Worm (Caenorhabditis elegans) whole organism, L4 larva: ENCODE measurements around the gene Y49F6B.14.
A peak's percentile ranks its signal among the peaks of the same experiment; 100 is the strongest.

Experiments
- F49E8.2 ChIP-seq: sonication (generic microtip); optimal IDR thresholded peaks from 2 replicates; lab custom pipeline; 2016; ENCODE audit warnings: missing compliant biosample characterization, mild to moderate bottlenecking, missing genetic modification characterization, borderline replicate concordance
- Y75B8A.6 ChIP-seq: fragments of 200-800 bp; sonication (Bioruptor generic); IDR thresholded peaks from 2 replicates; pipeline ENCODE4 v1.3.6; 2022; ENCODE audit warnings: missing genetic modification reagents, missing genetic modification characterization, missing compliant biosample characterization
- aha-1 ChIP-seq: fragments of 150-350 bp; peaks from one replicate; lab custom pipeline; 2014; ENCODE audit warnings: missing biosample characterization, missing genetic modification characterization
- attf-4 ChIP-seq: sonication (generic microtip); optimal IDR thresholded peaks from 3 replicates; lab custom pipeline; 2017; ENCODE audit warnings: missing biosample characterization, missing genetic modification characterization
- ceh-28 ChIP-seq: fragments of 150-350 bp; optimal IDR thresholded peaks from 2 replicates; lab custom pipeline; 2014; ENCODE audit warnings: missing biosample characterization, missing genetic modification reagents, missing genetic modification characterization
- ceh-44 ChIP-seq: fragments of 200-800 bp; sonication (Bioruptor generic); IDR thresholded peaks from 2 replicates; pipeline ENCODE4 v1.3.6; 2022; ENCODE audit warnings: missing genetic modification reagents, missing genetic modification characterization, missing compliant biosample characterization
- daf-8 ChIP-seq: fragments of 200-800 bp; sonication (Bioruptor generic); IDR thresholded peaks from 2 replicates; pipeline ENCODE4 v1.3.6; 2022; ENCODE audit warnings: missing genetic modification characterization, missing compliant biosample characterization
- dmd-8 ChIP-seq: fragments of 200-800 bp; sonication (Bioruptor generic); IDR thresholded peaks from 2 replicates; pipeline ENCODE4 v1.3.6; 2022; ENCODE audit warnings: missing genetic modification characterization, missing compliant biosample characterization
- dmd-9 ChIP-seq: fragments of 200-800 bp; sonication (Bioruptor generic); IDR thresholded peaks from 2 replicates; pipeline ENCODE4 v1.3.6; 2022; ENCODE audit warnings: missing genetic modification reagents, missing genetic modification characterization, missing compliant biosample characterization
- dpl-1 ChIP-seq: fragments of 150-350 bp; optimal IDR thresholded peaks from 2 replicates; lab custom pipeline; 2014; ENCODE audit warnings: missing biosample characterization, missing genetic modification reagents, missing genetic modification characterization
- dve-1 ChIP-seq: sonication (generic microtip); optimal IDR thresholded peaks from 2 replicates; lab custom pipeline; 2017; ENCODE audit warnings: antibody characterized with exemption, mild to moderate bottlenecking, missing genetic modification characterization, missing compliant biosample characterization; ENCODE audit not compliant: insufficient read depth
- fkh-10 ChIP-seq: fragments of 150-350 bp; optimal IDR thresholded peaks from 2 replicates; lab custom pipeline; 2014; ENCODE audit warnings: missing biosample characterization, missing genetic modification reagents, missing genetic modification characterization
- fos-1 ChIP-seq: fragments of 150-350 bp; optimal IDR thresholded peaks from 2 replicates; lab custom pipeline; 2014; ENCODE audit warnings: missing biosample characterization, missing genetic modification characterization
- gei-8 ChIP-seq: fragments of 200-800 bp; sonication (Bioruptor generic); optimal IDR thresholded peaks from 2 replicates; lab custom pipeline; 2018; ENCODE audit warnings: mild to moderate bottlenecking, missing genetic modification characterization, missing compliant biosample characterization
- hif-1 ChIP-seq, 2 experiments: sonication (generic microtip); optimal IDR thresholded peaks; 2 replicates each; lab custom pipeline; 2016 to 2017; ENCODE audit warnings: missing compliant biosample characterization in 2 of 2, missing genetic modification characterization in 2 of 2, missing genetic modification reagents in 2 of 2, missing genotype in 2 of 2, mild to moderate bottlenecking in 1 of 2
- hlh-30 ChIP-seq: sonication (generic microtip); optimal IDR thresholded peaks from 2 replicates; lab custom pipeline; 2017; ENCODE audit warnings: antibody characterized with exemption, mild to moderate bottlenecking, missing genetic modification characterization, missing compliant biosample characterization; ENCODE audit not compliant: insufficient read depth
- hmg-1.1 ChIP-seq: fragments of 200-800 bp; sonication (Bioruptor generic); IDR thresholded peaks from 2 replicates; pipeline ENCODE4 v1.3.6; 2022; ENCODE audit warnings: missing genetic modification reagents, missing genetic modification characterization, missing compliant biosample characterization
- jun-1 ChIP-seq: fragments of 150-350 bp; optimal IDR thresholded peaks from 2 replicates; lab custom pipeline; 2014; ENCODE audit warnings: missing biosample characterization, missing genetic modification reagents, missing genetic modification characterization
- lin-29 ChIP-seq: fragments of 200-800 bp; sonication (Bioruptor generic); IDR thresholded peaks from 2 replicates; pipeline ENCODE4 v1.3.6; 2022; ENCODE audit warnings: missing genetic modification reagents, missing genetic modification characterization, missing compliant biosample characterization
- lir-3 ChIP-seq: sonication (generic microtip); optimal IDR thresholded peaks from 2 replicates; lab custom pipeline; 2016; ENCODE audit warnings: mild to moderate bottlenecking, missing genetic modification characterization, missing compliant biosample characterization
- lsy-2 ChIP-seq, 2 experiments: fragments of 150-350 bp in 1 of 2; sonication (generic microtip) in 1 of 2; optimal IDR thresholded peaks; 2 replicates each; lab custom pipeline; 2014 to 2017; ENCODE audit warnings: missing biosample characterization in 2 of 2, missing genetic modification characterization in 2 of 2
- madf-9 ChIP-seq: fragments of 200-800 bp; sonication (Bioruptor generic); conservative IDR thresholded peaks from 2 replicates; pipeline ENCODE4 v1.3.6; 2022; ENCODE audit warnings: missing genetic modification reagents, missing genetic modification characterization, missing compliant biosample characterization
- mdl-1 ChIP-seq, 2 experiments: fragments of 150-350 bp in 1 of 2; sonication (generic microtip) in 1 of 2; optimal IDR thresholded peaks; 2 replicates each; lab custom pipeline; 2014 to 2017; ENCODE audit warnings: missing biosample characterization in 2 of 2, missing genetic modification characterization in 2 of 2
- mep-1 ChIP-seq: fragments of 150-350 bp; sonication (generic microtip); optimal IDR thresholded peaks from 3 replicates; lab custom pipeline; 2014; ENCODE audit warnings: missing biosample characterization, missing genetic modification characterization
- mes-2 ChIP-seq: sonication (generic microtip); optimal IDR thresholded peaks from 2 replicates; lab custom pipeline; 2016; ENCODE audit warnings: missing genotype, mild to moderate bottlenecking, missing genetic modification characterization, missing compliant biosample characterization; ENCODE audit not compliant: poor library complexity, severe bottlenecking
- nhr-10 ChIP-seq: fragments of 150-350 bp; optimal IDR thresholded peaks from 2 replicates; lab custom pipeline; 2014; ENCODE audit warnings: missing biosample characterization, missing genetic modification characterization
- nhr-11 ChIP-seq: fragments of 150-350 bp; optimal IDR thresholded peaks from 2 replicates; lab custom pipeline; 2014; ENCODE audit warnings: missing biosample characterization, missing genetic modification characterization
- nhr-6 ChIP-seq: fragments of 150-350 bp; optimal IDR thresholded peaks from 2 replicates; lab custom pipeline; 2014; ENCODE audit warnings: missing biosample characterization, missing genetic modification characterization
- nhr-77 ChIP-seq: fragments of 150-350 bp; optimal IDR thresholded peaks from 2 replicates; lab custom pipeline; 2014; ENCODE audit warnings: missing biosample characterization, missing genetic modification characterization
- rbr-2 ChIP-seq: sonication (generic microtip); optimal IDR thresholded peaks from 2 replicates; lab custom pipeline; 2016; ENCODE audit warnings: missing genotype, missing genetic modification characterization, missing compliant biosample characterization
- saeg-2 ChIP-seq: fragments of 200-800 bp; sonication (Bioruptor generic); IDR thresholded peaks from 2 replicates; pipeline ENCODE4 v1.3.6; 2022; ENCODE audit warnings: missing genetic modification reagents, missing genetic modification characterization, missing compliant biosample characterization
- set-16 ChIP-seq: fragments of 200-800 bp; sonication (Bioruptor generic); IDR thresholded peaks from 2 replicates; pipeline ENCODE4 v1.3.6; 2022; ENCODE audit warnings: missing genetic modification reagents, missing genetic modification characterization, missing compliant biosample characterization
- spr-1 ChIP-seq: sonication (generic microtip); optimal IDR thresholded peaks from 2 replicates; lab custom pipeline; 2016; ENCODE audit warnings: mild to moderate bottlenecking, missing genetic modification characterization, missing compliant biosample characterization
- unc-130 ChIP-seq: sonication (generic microtip); optimal IDR thresholded peaks from 2 replicates; lab custom pipeline; 2016; ENCODE audit warnings: missing genetic modification reagents, missing genetic modification characterization, missing compliant biosample characterization
- unc-62 ChIP-seq, 3 experiments: fragments of 150-350 bp in 1 of 3; sonication (generic microtip); optimal IDR thresholded peaks in 2 of 3; peaks in 1 of 3; 1 replicate in 1 of 3; 2 replicates in 2 of 3; lab custom pipeline; 2014 to 2017; ENCODE audit warnings: missing biosample characterization in 3 of 3, missing genetic modification characterization in 3 of 3, missing genetic modification reagents in 3 of 3, missing genotype in 1 of 3
- vab-7 ChIP-seq: fragments of 200-800 bp; sonication (Bioruptor generic); IDR thresholded peaks from 2 replicates; pipeline ENCODE4 v1.3.6; 2022; ENCODE audit warnings: missing genetic modification reagents, missing genetic modification characterization, missing compliant biosample characterization

Y49F6B.14 gene

ce11 chrII:3550352-3550751, 35.1 kb upstream of the Y49F6B.14 start, which contains the start of gene W10G11.19 (continued):
- TF ChIP-seq hif-1 (tag; optimal IDR thresholded peaks at IDR 0.05; lab: Kevin White, UChicago) (no peak), F49E8.2 (tag; lab: Kevin White, UChicago) (no peak), attf-4 (tag; lab: Kevin White, UChicago) (no peak), unc-62 (GFP tag; optimal IDR thresholded peaks at IDR 0.05 in 1 of 2; lab: Kevin White, UChicago) (peak in 1 of 2 experiments; percentile 7), unc-62 (tag; optimal IDR thresholded peaks at IDR 0.05; lab: Kevin White, UChicago) (no peak), dmd-9 (GFP tag; lab: Robert Waterston, UW) (no peak), saeg-2 (no peak), ceh-44 (GFP tag; lab: Robert Waterston, UW) (no peak), madf-9 (no peak), gei-8 (GFP tag; lab: Kevin White, UChicago) (no peak), Y75B8A.6 (GFP tag; lab: Robert Waterston, UW) (no peak)

ce11 chrII:3547282-3547681, 32.0 kb upstream of the Y49F6B.14 start:
- peak in 1 of 2 experiments; percentile 85 for TF ChIP-seq unc-62 (GFP tag; optimal IDR thresholded peaks at IDR 0.05 in 1 of 2; lab: Kevin White, UChicago)
- TF ChIP-seq unc-62 (tag; optimal IDR thresholded peaks at IDR 0.05; lab: Kevin White, UChicago) = no peak
- no peak for TF ChIP-seq unc-130
- no peak for TF ChIP-seq nhr-10 (tag; lab: Kevin White, UChicago)
- TF ChIP-seq aha-1 (tag; lab: Kevin White, UChicago) = peak; percentile 88
- no peak for TF ChIP-seq fos-1
- peak; percentile 8 for TF ChIP-seq dpl-1 (GFP tag; lab: Kevin White, UChicago)
- TF ChIP-seq lir-3 (tag; lab: Kevin White, UChicago) = no peak
- TF ChIP-seq rbr-2 = peak; percentile 42
- peak; percentile 24 for TF ChIP-seq hlh-30 (tag; lab: Kevin White, UChicago)
- TF ChIP-seq hif-1 (tag; optimal IDR thresholded peaks at IDR 0.05; lab: Kevin White, UChicago) = peak in 1 of 2 experiments; percentile 53
- peak; percentile 41; the same call in 1 of the 2 replicates for TF ChIP-seq set-16 (GFP tag; lab: Robert Waterston, UW)
- TF ChIP-seq spr-1 (tag; lab: Kevin White, UChicago) = no peak
- TF ChIP-seq jun-1 (tag; lab: Kevin White, UChicago) = no peak
- TF ChIP-seq fkh-10 (GFP tag; lab: Kevin White, UChicago) = peak; percentile 22
- TF ChIP-seq dve-1 (tag; lab: Kevin White, UChicago) = peak; percentile 33
- TF ChIP-seq lsy-2 (tag; optimal IDR thresholded peaks at IDR 0.05; lab: Kevin White, UChicago) = peak; percentile 7 to 69
- TF ChIP-seq nhr-11 (tag; lab: Kevin White, UChicago) = no peak
- TF ChIP-seq hmg-1.1 (GFP tag; lab: Robert Waterston, UW) = peak; percentile 63
- no peak for TF ChIP-seq nhr-6 (tag; lab: Kevin White, UChicago)
- peak in 1 of 2 experiments; percentile 51 for TF ChIP-seq mdl-1 (tag; optimal IDR thresholded peaks at IDR 0.05; lab: Kevin White, UChicago)
- TF ChIP-seq ceh-28 (tag; lab: Kevin White, UChicago) = no peak
- TF ChIP-seq mes-2 (tag; lab: Kevin White, UChicago) = no peak
- no peak for TF ChIP-seq daf-8
- peak; percentile 37 for TF ChIP-seq mep-1
- no peak for TF ChIP-seq vab-7 (GFP tag; lab: Robert Waterston, UW)
- no peak for TF ChIP-seq nhr-77 (tag; lab: Kevin White, UChicago)

DNA sequence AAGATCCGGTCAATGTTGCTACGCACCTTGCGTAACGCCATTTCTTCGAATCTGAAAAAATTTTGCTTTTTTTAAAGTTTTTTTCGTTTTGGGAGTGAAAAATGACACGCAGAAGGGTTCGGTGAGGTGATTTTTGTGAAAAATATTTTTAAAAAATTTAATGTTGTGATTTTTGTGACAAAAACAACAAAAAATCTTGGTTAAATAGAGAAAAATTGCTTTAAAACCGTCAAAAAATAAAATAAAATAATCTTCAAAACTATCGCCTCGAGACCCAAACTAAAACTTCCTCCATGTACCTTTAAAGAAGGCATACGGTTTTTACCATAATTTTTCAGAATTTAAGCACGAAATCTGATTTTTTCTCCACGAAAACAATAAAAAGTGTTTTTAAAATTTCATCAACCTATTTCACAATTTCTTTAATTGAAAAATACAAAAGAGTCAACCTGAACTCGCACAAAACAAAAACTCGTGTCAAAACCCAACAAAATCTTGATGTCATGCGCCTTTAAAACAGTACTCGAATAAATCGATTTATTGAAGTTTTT, 31.2 kb upstream of the Y49F6B.14 start, which contains the start of gene apd-3:
TSS of gene apd-3 (minus strand) at position 51 of the 551 bp plus-strand sequence.
- TF ChIP-seq F49E8.2 (tag; lab: Kevin White, UChicago) (no peak), dmd-8 (no peak), dpl-1 (GFP tag; lab: Kevin White, UChicago) (no peak), lsy-2 (tag; optimal IDR thresholded peaks at IDR 0.05; lab: Kevin White, UChicago) (peak in 1 of 2 experiments; percentile 12), lin-29 (no peak)
